Worm (Caenorhabditis elegans): Measurements from ENCODE around the gene clec-130.

ce11 chrII:3567066-3567465, 6.3 kb upstream of the clec-130 start:
- no peak for TF ChIP-seq C17E4.6 (GFP tag; IDR thresholded peaks at IDR 0.05)
- TF ChIP-seq nhr-90 (tag; optimal IDR thresholded peaks at IDR 0.05) = no peak
- TF ChIP-seq F57A8.1 (GFP tag; optimal IDR thresholded peaks at IDR 0.05) = no peak
- no peak for TF ChIP-seq ama-1 (optimal IDR thresholded peaks at IDR 0.05)
- TF ChIP-seq ama-1 (GFP tag; optimal IDR thresholded peaks at IDR 0.05) = no peak
- no peak for TF ChIP-seq Y53F4B.3 (GFP tag; IDR thresholded peaks at IDR 0.05)

Measured in whole organism, young adult.